Worm (Caenorhabditis elegans): ENCODE results near the gene nhr-162.

ce11 chrV:6947442-6947841 is 44.2 kb downstream of the nhr-162 start, which contains the start of gene Y57E12B.4:
- TF ChIP-seq nhr-11 (tag; optimal IDR thresholded peaks at IDR 0.05), result no peak
- TF ChIP-seq zag-1 (tag; optimal IDR thresholded peaks at IDR 0.05), result no peak
- no peak for TF ChIP-seq ceh-9 (tag; optimal IDR thresholded peaks at IDR 0.05)
- no peak for TF ChIP-seq ceh-28 (tag; optimal IDR thresholded peaks at IDR 0.05)
- TF ChIP-seq nhr-237 (tag; optimal IDR thresholded peaks at IDR 0.05), result no peak
- TF ChIP-seq unc-39 (tag; optimal IDR thresholded peaks at IDR 0.05), result no peak
- TF ChIP-seq daf-12 (tag; optimal IDR thresholded peaks at IDR 0.05), result no peak
- no peak for TF ChIP-seq elt-3 (tag; optimal IDR thresholded peaks at IDR 0.05)
- no peak for TF ChIP-seq nfya-1 (tag; optimal IDR thresholded peaks at IDR 0.05; ENCODE audit: insufficient read depth)
- TF ChIP-seq pqm-1 (tag; optimal IDR thresholded peaks at IDR 0.05), result no peak
- TF ChIP-seq skn-1 (tag; optimal IDR thresholded peaks at IDR 0.05), result no peak
- TF ChIP-seq jun-1 (tag; optimal IDR thresholded peaks at IDR 0.05), result no peak
- TF ChIP-seq fkh-10 (GFP tag; optimal IDR thresholded peaks at IDR 0.05), result no peak

Data from whole organism, L3 larva.